Worm (Caenorhabditis elegans): ENCODE results near the gene F32D8.2.

DNA sequence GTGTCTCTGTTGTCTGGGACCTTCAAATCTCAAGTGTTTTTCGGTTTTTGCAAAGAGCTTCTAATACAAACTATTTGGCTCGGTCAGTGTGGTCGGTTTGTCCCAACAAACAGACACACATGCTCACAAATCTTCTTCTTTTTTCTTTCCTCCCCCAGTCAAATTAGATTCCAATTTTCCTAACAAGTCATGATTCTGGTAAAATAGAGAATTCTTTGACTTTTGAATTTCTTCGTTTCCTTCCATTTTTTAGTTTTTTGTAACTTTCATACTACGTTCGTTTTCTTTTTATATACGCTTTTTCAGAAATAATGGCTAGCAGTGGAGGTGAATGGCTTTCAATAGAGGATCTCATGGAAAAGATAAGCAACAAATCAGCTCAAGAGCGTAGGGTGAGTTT, 20.2 kb downstream of the F32D8.2 start, which contains the start of gene F32D8.15:
- TF ChIP-seq unc-130 (GFP tag; optimal IDR thresholded peaks at IDR 0.05), result no peak
- TF ChIP-seq rpc-1 (optimal IDR thresholded peaks at IDR 0.05), result no peak
- no peak for TF ChIP-seq rpc-1 (tag; optimal IDR thresholded peaks at IDR 0.05)
- no peak for TF ChIP-seq cebp-2 (GFP tag; IDR thresholded peaks at IDR 0.05)
- TF ChIP-seq aptf-3 (GFP tag; IDR thresholded peaks at IDR 0.05), result no peak
- TF ChIP-seq madf-3 (GFP tag; IDR thresholded peaks at IDR 0.05), result no peak
- TF ChIP-seq Y56A3A.18 (GFP tag; IDR thresholded peaks at IDR 0.05), result no peak
- no peak for TF ChIP-seq fkh-3 (tag; optimal IDR thresholded peaks at IDR 0.05)
- no peak for TF ChIP-seq F49E8.2 (tag; optimal IDR thresholded peaks at IDR 0.05; ENCODE audit: insufficient read depth)
- TF ChIP-seq ama-1 (optimal IDR thresholded peaks at IDR 0.05), result no peak
- no peak for TF ChIP-seq ama-1 (GFP tag; optimal IDR thresholded peaks at IDR 0.05)
- TF ChIP-seq attf-3 (GFP tag; conservative IDR thresholded peaks at IDR 0.05), result no peak
- no peak for TF ChIP-seq snpc-4 (GFP tag; optimal IDR thresholded peaks at IDR 0.05)
- no peak for TF ChIP-seq snpc-4 (tag; optimal IDR thresholded peaks at IDR 0.05)

Data from whole organism, young adult.